Fruit fly (Drosophila melanogaster): ENCODE results near the gene CG9265.

DNA sequence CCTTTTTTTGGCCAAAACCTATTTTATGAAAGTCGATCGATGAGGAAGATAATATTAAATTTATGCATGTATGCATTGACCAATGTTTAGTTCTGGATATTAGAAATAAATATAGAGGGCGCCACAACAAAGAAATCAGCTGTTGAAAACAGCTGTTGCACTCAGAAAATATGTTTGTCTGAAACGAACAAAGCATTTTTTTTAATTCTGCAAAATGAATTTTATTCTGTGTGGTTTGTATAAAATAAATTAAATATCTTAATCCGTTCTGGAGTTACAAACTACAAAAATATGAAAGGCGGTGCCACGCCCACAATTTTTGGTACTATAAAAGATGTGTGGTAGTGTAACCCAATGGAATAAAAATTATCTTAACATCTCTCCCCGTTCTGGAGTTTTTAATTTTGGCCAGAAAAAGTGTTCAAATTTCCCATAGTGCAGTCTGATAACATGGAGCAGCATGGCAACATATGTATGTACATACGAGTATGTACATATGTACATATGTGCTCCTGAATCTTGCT is 37.5 kb upstream of the CG9265 start:
- TF ChIP-seq jim (GFP tag; optimal IDR thresholded peaks at IDR 0.05) (no peak), psq (GFP tag; optimal IDR thresholded peaks at IDR 0.05) (no peak), Rel (GFP tag; optimal IDR thresholded peaks at IDR 0.05) (no peak), Rel (tag; optimal IDR thresholded peaks at IDR 0.05) (no peak), sage (GFP tag; optimal IDR thresholded peaks at IDR 0.05) (no peak), dmrt93B (GFP tag; optimal IDR thresholded peaks at IDR 0.05) (no peak), Dif (GFP tag; optimal IDR thresholded peaks at IDR 0.05; ENCODE audit: partially characterized antibody) (no peak), pan (optimal IDR thresholded peaks at IDR 0.05) (no peak), rgr (GFP tag; optimal IDR thresholded peaks at IDR 0.05) (peak; percentile 26), fru (GFP tag; optimal IDR thresholded peaks at IDR 0.05) (peak; percentile 40), Dfd (GFP tag; optimal IDR thresholded peaks at IDR 0.05) (no peak), Sp1 (GFP tag; optimal IDR thresholded peaks at IDR 0.05) (peak; percentile 37), Hr78 (GFP tag; optimal IDR thresholded peaks at IDR 0.05) (no peak), brk (GFP tag; optimal IDR thresholded peaks at IDR 0.05) (no peak)

Data from whole organism, wandering third instar larva.